Worm (Caenorhabditis elegans) whole organism, L1 larva: ENCODE results near the gene bath-45.

ENCODE experiments used
- C04F5.9 ChIP-seq: sonication (generic microtip); optimal IDR thresholded peaks from 2 replicates; lab custom pipeline; 2016; ENCODE audit warnings: missing genetic modification characterization, missing compliant biosample characterization
- C16A3.4 ChIP-seq: fragments of 150-350 bp; optimal IDR thresholded peaks from 2 replicates; lab custom pipeline; 2014; ENCODE audit warnings: missing biosample characterization, missing genetic modification characterization
- F16B12.6 ChIP-seq: fragments of 150-350 bp; optimal IDR thresholded peaks from 2 replicates; lab custom pipeline; 2014; ENCODE audit warnings: missing biosample characterization, missing genetic modification characterization
- aha-1 ChIP-seq: fragments of 150-350 bp; optimal IDR thresholded peaks from 2 replicates; lab custom pipeline; 2014; ENCODE audit warnings: missing biosample characterization, missing genetic modification characterization
- alr-1 ChIP-seq: fragments of 200-800 bp; sonication (Bioruptor generic); optimal IDR thresholded peaks from 2 replicates; lab custom pipeline; 2018; ENCODE audit warnings: borderline replicate concordance, mild to moderate bottlenecking, missing genetic modification characterization, missing compliant biosample characterization
- aly-2 ChIP-seq: fragments of 150-350 bp; optimal IDR thresholded peaks from 2 replicates; lab custom pipeline; 2014; ENCODE audit warnings: missing biosample characterization, missing genetic modification characterization
- blmp-1 ChIP-seq: fragments of 150-350 bp; optimal IDR thresholded peaks from 2 replicates; lab custom pipeline; 2014; ENCODE audit warnings: missing biosample characterization, missing genetic modification characterization
- ceh-63 ChIP-seq: fragments of 200-800 bp; sonication (Bioruptor generic); optimal IDR thresholded peaks from 2 replicates; lab custom pipeline; 2018; ENCODE audit warnings: mild to moderate bottlenecking, missing genetic modification characterization, missing compliant biosample characterization
- ceh-82 ChIP-seq, 3 experiments: fragments of 150-350 bp in 1 of 3; sonication (generic microtip) in 2 of 3; optimal IDR thresholded peaks; 2 replicates each; lab custom pipeline; 2014 to 2017; ENCODE audit warnings: missing biosample characterization in 3 of 3, missing genetic modification characterization in 3 of 3
- dsc-1 ChIP-seq: sonication (generic microtip); optimal IDR thresholded peaks from 2 replicates; lab custom pipeline; 2016; ENCODE audit warnings: mild to moderate bottlenecking, missing genetic modification characterization, missing compliant biosample characterization
- efl-1 ChIP-seq, 4 experiments: fragments of 150-350 bp; optimal IDR thresholded peaks in 3 of 4; peaks in 1 of 4; 1 replicate in 1 of 4; 2 replicates in 3 of 4; lab custom pipeline; 2014; ENCODE audit warnings: missing biosample characterization in 2 of 4, missing genetic modification characterization in 2 of 4, missing genetic modification reagents in 2 of 4
- efl-3 ChIP-seq: fragments of 200-800 bp; sonication (Bioruptor generic); optimal IDR thresholded peaks from 2 replicates; lab custom pipeline; 2018; ENCODE audit warnings: mild to moderate bottlenecking, missing genetic modification characterization, missing compliant biosample characterization
- fkh-8 ChIP-seq: sonication (generic microtip); optimal IDR thresholded peaks from 2 replicates; lab custom pipeline; 2016; ENCODE audit warnings: mild to moderate bottlenecking, missing genetic modification characterization, missing compliant biosample characterization
- hlh-17 ChIP-seq: fragments of 200-800 bp; sonication (Bioruptor generic); optimal IDR thresholded peaks from 2 replicates; lab custom pipeline; 2018; ENCODE audit warnings: missing genetic modification characterization, mild to moderate bottlenecking, missing compliant biosample characterization, moderate library complexity, borderline replicate concordance
- irx-1 ChIP-seq: sonication (generic microtip); optimal IDR thresholded peaks from 2 replicates; lab custom pipeline; 2016; ENCODE audit warnings: missing genetic modification characterization, missing compliant biosample characterization
- isw-1 ChIP-seq: fragments of 200-800 bp; sonication (Bioruptor generic); IDR thresholded peaks from 2 replicates; pipeline ENCODE4 v1.3.6; 2022; ENCODE audit warnings: missing genetic modification characterization, missing compliant biosample characterization
- lin-13 ChIP-seq: fragments of 150-350 bp; optimal IDR thresholded peaks from 2 replicates; lab custom pipeline; 2014; ENCODE audit warnings: missing biosample characterization, missing genetic modification reagents, missing genetic modification characterization
- lin-15B ChIP-seq: fragments of 150-350 bp; sonication (generic microtip); optimal IDR thresholded peaks from 3 replicates; lab custom pipeline; 2014; ENCODE audit warnings: missing biosample characterization, missing genetic modification characterization
- lir-3 ChIP-seq: sonication (generic microtip); optimal IDR thresholded peaks from 2 replicates; lab custom pipeline; 2016; ENCODE audit warnings: mild to moderate bottlenecking, missing genetic modification characterization, moderate library complexity, missing compliant biosample characterization; ENCODE audit not compliant: poor library complexity
- mab-9 ChIP-seq: fragments of 200-800 bp; sonication (Bioruptor generic); IDR thresholded peaks from 2 replicates; pipeline ENCODE4 v1.3.6; 2022; ENCODE audit warnings: missing genetic modification reagents, missing genetic modification characterization, missing compliant biosample characterization
- mdl-1 ChIP-seq, 2 experiments: fragments of 150-350 bp; optimal IDR thresholded peaks; 2 replicates each; lab custom pipeline; 2014 to 2017; ENCODE audit warnings: missing biosample characterization in 2 of 2, missing genetic modification characterization in 2 of 2, inconsistent platforms in 1 of 2
- nhr-12 ChIP-seq: sonication (generic microtip); optimal IDR thresholded peaks from 2 replicates; lab custom pipeline; 2017; ENCODE audit warnings: missing biosample characterization, missing genetic modification characterization
- nhr-19 ChIP-seq: fragments of 200-800 bp; sonication (Bioruptor generic); conservative IDR thresholded peaks from 2 replicates; pipeline ENCODE4 v1.3.6; 2022; ENCODE audit warnings: missing genetic modification characterization, missing compliant biosample characterization
- nhr-20 ChIP-seq: sonication (generic microtip); optimal IDR thresholded peaks from 2 replicates; lab custom pipeline; 2016; ENCODE audit warnings: mild to moderate bottlenecking, missing genetic modification characterization, missing compliant biosample characterization
- nhr-237 ChIP-seq: fragments of 150-350 bp; optimal IDR thresholded peaks from 2 replicates; lab custom pipeline; 2014; ENCODE audit warnings: missing biosample characterization, missing genetic modification characterization
- nhr-47 ChIP-seq: sonication (generic microtip); optimal IDR thresholded peaks from 2 replicates; lab custom pipeline; 2016; ENCODE audit warnings: mild to moderate bottlenecking, missing genetic modification characterization, moderate library complexity, missing compliant biosample characterization
- nhr-71 ChIP-seq: sonication (generic microtip); optimal IDR thresholded peaks from 2 replicates; lab custom pipeline; 2016; ENCODE audit warnings: mild to moderate bottlenecking, missing genetic modification characterization, moderate library complexity, missing compliant biosample characterization
- pag-3 ChIP-seq: sonication (generic microtip); optimal IDR thresholded peaks from 2 replicates; lab custom pipeline; 2017; ENCODE audit warnings: missing genetic modification characterization, mild to moderate bottlenecking, missing compliant biosample characterization, antibody characterized with exemption, borderline replicate concordance; ENCODE audit not compliant: insufficient read depth
- pax-3 ChIP-seq: fragments of 200-800 bp; sonication (Bioruptor generic); optimal IDR thresholded peaks from 2 replicates; lab custom pipeline; 2018; ENCODE audit warnings: mild to moderate bottlenecking, missing genetic modification characterization, moderate library complexity, missing compliant biosample characterization
- pqm-1 ChIP-seq: sonication (generic microtip); optimal IDR thresholded peaks from 3 replicates; lab custom pipeline; 2017; ENCODE audit warnings: missing biosample characterization, missing genetic modification characterization
- rnt-1 ChIP-seq: sonication (generic microtip); optimal IDR thresholded peaks from 2 replicates; lab custom pipeline; 2016; ENCODE audit warnings: mild to moderate bottlenecking, missing genetic modification characterization, moderate library complexity, missing compliant biosample characterization
- skn-1 ChIP-seq: fragments of 150-350 bp; optimal IDR thresholded peaks from 2 replicates; lab custom pipeline; 2014; ENCODE audit warnings: missing biosample characterization, missing genetic modification characterization
- snu-23 ChIP-seq: sonication (generic microtip); optimal IDR thresholded peaks from 2 replicates; lab custom pipeline; 2016; ENCODE audit warnings: missing genetic modification characterization, missing compliant biosample characterization
- sptf-1 ChIP-seq: fragments of 150-350 bp; optimal IDR thresholded peaks from 2 replicates; lab custom pipeline; 2014; ENCODE audit warnings: missing biosample characterization, missing genetic modification characterization
- swsn-7 ChIP-seq: sonication (generic microtip); optimal IDR thresholded peaks from 2 replicates; lab custom pipeline; 2016; ENCODE audit warnings: missing genetic modification characterization, missing compliant biosample characterization
- tbx-2 ChIP-seq: sonication (generic microtip); optimal IDR thresholded peaks from 2 replicates; lab custom pipeline; 2016; ENCODE audit warnings: missing genetic modification characterization, missing compliant biosample characterization
- unc-130 ChIP-seq: fragments of 150-350 bp; optimal IDR thresholded peaks from 2 replicates; lab custom pipeline; 2017; ENCODE audit warnings: missing biosample characterization, missing genetic modification characterization, inconsistent platforms
- unc-86 ChIP-seq: sonication (generic microtip); optimal IDR thresholded peaks from 2 replicates; lab custom pipeline; 2016; ENCODE audit warnings: missing genetic modification characterization, missing compliant biosample characterization
- xbp-1 ChIP-seq: sonication (generic microtip); optimal IDR thresholded peaks from 2 replicates; lab custom pipeline; 2016; ENCODE audit warnings: missing genetic modification characterization, missing compliant biosample characterization
- zip-4 ChIP-seq: fragments of 200-800 bp; sonication (Bioruptor generic); optimal IDR thresholded peaks from 2 replicates; lab custom pipeline; 2018; ENCODE audit warnings: mild to moderate bottlenecking, missing genetic modification characterization, moderate library complexity, missing compliant biosample characterization
- ztf-4 ChIP-seq: fragments of 150-350 bp; optimal IDR thresholded peaks from 2 replicates; lab custom pipeline; 2014; ENCODE audit warnings: missing biosample characterization, missing genetic modification characterization

The bath-45 gene

DNA sequence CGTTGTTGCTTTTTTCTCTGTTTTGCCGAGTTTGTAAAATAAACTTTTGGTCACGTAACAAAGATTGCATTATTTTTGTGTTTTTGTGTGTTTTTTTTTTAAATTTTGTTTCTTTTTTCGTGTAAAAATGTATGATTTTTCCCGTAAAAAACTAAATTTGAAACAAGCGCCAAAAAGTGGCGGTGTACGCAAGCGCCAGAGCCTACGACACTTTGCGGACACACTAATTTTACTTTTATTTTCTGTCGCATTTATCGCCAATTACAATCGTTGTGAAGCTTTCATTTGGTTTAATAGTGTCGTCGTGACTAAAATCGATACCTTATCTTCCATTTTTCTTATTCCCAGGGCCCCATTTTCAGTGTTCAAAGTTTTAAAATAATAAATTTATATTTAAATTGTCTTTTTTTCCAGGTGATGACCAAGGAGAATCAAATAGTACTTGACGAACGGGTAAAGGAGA lies 39.0 kb upstream of the bath-45 start, which contains the start of the genes Y81G3A.1 and gcn-2 (continued):
- TF ChIP-seq efl-3 (GFP tag; lab: Kevin White, UChicago): no peak
- TF ChIP-seq mab-9 (GFP tag; lab: Robert Waterston, UW): peak; percentile 26; the same call in 1 of the 2 replicates
- TF ChIP-seq ceh-63 (GFP tag; lab: Kevin White, UChicago): no peak
- no peak for TF ChIP-seq alr-1 (tag; lab: Kevin White, UChicago)
- TF ChIP-seq nhr-12: no peak
- TF ChIP-seq dsc-1: peak; percentile 65
- peak; percentile 45 for TF ChIP-seq isw-1 (GFP tag; lab: Robert Waterston, UW)
- TF ChIP-seq efl-1 (optimal IDR thresholded peaks at IDR 0.05; lab: Kevin White, UChicago): peak; percentile 97 to 98
- TF ChIP-seq efl-1 (GFP tag; optimal IDR thresholded peaks at IDR 0.05 in 1 of 2; lab: Kevin White, UChicago): peak; percentile 98 to 100
- TF ChIP-seq pag-3 (tag; lab: Kevin White, UChicago): no peak
- peak; percentile 74 for TF ChIP-seq rnt-1 (tag; lab: Kevin White, UChicago)
- TF ChIP-seq skn-1: no peak
- TF ChIP-seq blmp-1 (tag; lab: Kevin White, UChicago): peak; percentile 84
- no peak for TF ChIP-seq hlh-17 (GFP tag; lab: Kevin White, UChicago)
- TF ChIP-seq swsn-7 (tag; lab: Kevin White, UChicago): peak; percentile 65
- peak; percentile 71 for TF ChIP-seq nhr-71 (tag; lab: Kevin White, UChicago)
- TF ChIP-seq pax-3 (tag; lab: Kevin White, UChicago): no peak
- TF ChIP-seq sptf-1: no peak
- peak; percentile 22 for TF ChIP-seq C04F5.9 (tag; lab: Kevin White, UChicago)
- no peak for TF ChIP-seq lir-3
- TF ChIP-seq mdl-1 (tag; optimal IDR thresholded peaks at IDR 0.05; lab: Kevin White, UChicago): no peak
- peak; percentile 69 for TF ChIP-seq nhr-19
- TF ChIP-seq lin-13 (GFP tag; lab: Kevin White, UChicago): peak; percentile 43
- peak; percentile 66 for TF ChIP-seq snu-23 (GFP tag; lab: Kevin White, UChicago)
- peak; percentile 47 for TF ChIP-seq C16A3.4 (tag; lab: Kevin White, UChicago)
- TF ChIP-seq unc-130 (tag; lab: Kevin White, UChicago): peak; percentile 43
- peak; percentile 97 for TF ChIP-seq F16B12.6 (tag; lab: Kevin White, UChicago)
- no peak for TF ChIP-seq ztf-4 (tag; lab: Kevin White, UChicago)
- peak; percentile 38 for TF ChIP-seq lin-15B (tag; lab: Kevin White, UChicago)
- TF ChIP-seq xbp-1 (tag; lab: Kevin White, UChicago): peak; percentile 60
- peak; percentile 16 for TF ChIP-seq fkh-8 (tag; lab: Kevin White, UChicago)
- TF ChIP-seq zip-4 (GFP tag; lab: Kevin White, UChicago): peak; percentile 23
- TF ChIP-seq irx-1 (tag; lab: Kevin White, UChicago): peak; percentile 52
- peak; percentile 11 for TF ChIP-seq unc-86 (tag; lab: Kevin White, UChicago)
- peak; percentile 68 for TF ChIP-seq tbx-2
- no peak for TF ChIP-seq nhr-237
- TF ChIP-seq nhr-20 (tag; lab: Kevin White, UChicago): peak; percentile 51
- TF ChIP-seq, all 84 proteins: peak for 34

DNA sequence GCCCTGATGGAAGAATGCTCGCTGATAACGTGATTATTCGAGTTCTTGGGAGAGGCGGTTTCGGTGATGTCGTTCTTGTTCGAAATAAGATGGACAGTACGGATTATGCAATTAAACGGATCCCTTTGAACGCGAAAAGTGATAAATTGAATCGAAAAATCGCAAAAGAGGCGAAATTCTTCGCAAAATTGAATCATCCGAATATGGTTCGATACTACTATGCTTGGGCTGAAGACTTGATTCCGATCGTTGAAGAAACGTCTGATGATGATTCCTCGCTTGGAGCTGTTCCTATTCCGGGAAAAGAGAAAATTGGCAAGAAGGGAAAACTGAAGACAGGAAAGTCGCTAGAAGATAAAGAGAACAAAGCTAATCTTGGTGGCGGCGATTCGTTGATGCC lies 36.9 kb upstream of the bath-45 start:
- TF ChIP-seq aly-2 (tag; lab: Kevin White, UChicago) (no peak), aha-1 (no peak), ceh-82 (tag; optimal IDR thresholded peaks at IDR 0.05; lab: Kevin White, UChicago) (no peak), pqm-1 (no peak), efl-1 (optimal IDR thresholded peaks at IDR 0.05; lab: Kevin White, UChicago) (no peak), efl-1 (GFP tag; optimal IDR thresholded peaks at IDR 0.05 in 1 of 2; lab: Kevin White, UChicago) (peak in 1 of 2 experiments; percentile 54), nhr-47 (tag; lab: Kevin White, UChicago) (no peak)
